Worm (Caenorhabditis elegans) whole organism, late embryonic: Measurements from ENCODE around the gene T28D6.6.

ENCODE experiments used
- C08G9.2 ChIP-seq: sonication (generic microtip); optimal IDR thresholded peaks from 2 replicates; lab custom pipeline; 2016; ENCODE audit warnings: mild to moderate bottlenecking, missing genetic modification characterization, moderate library complexity, missing compliant biosample characterization
- ama-1 ChIP-seq: fragments of 150-350 bp; optimal IDR thresholded peaks from 2 replicates; lab custom pipeline; 2014
- ceh-24 ChIP-seq: sonication (generic microtip); optimal IDR thresholded peaks from 2 replicates; lab custom pipeline; 2016; ENCODE audit warnings: mild to moderate bottlenecking, missing genetic modification characterization, missing compliant biosample characterization
- ceh-31 ChIP-seq: sonication (generic microtip); optimal IDR thresholded peaks from 2 replicates; lab custom pipeline; 2016; ENCODE audit warnings: missing genetic modification characterization, missing compliant biosample characterization
- ceh-34 ChIP-seq: sonication (generic microtip); optimal IDR thresholded peaks from 2 replicates; lab custom pipeline; 2016; ENCODE audit warnings: mild to moderate bottlenecking, missing genetic modification characterization, missing compliant biosample characterization
- dve-1 ChIP-seq: sonication (generic microtip); optimal IDR thresholded peaks from 2 replicates; lab custom pipeline; 2017; ENCODE audit warnings: antibody characterized with exemption, mild to moderate bottlenecking, missing genetic modification characterization, missing compliant biosample characterization
- elt-2 ChIP-seq: sonication (generic microtip); optimal IDR thresholded peaks from 2 replicates; lab custom pipeline; 2016; ENCODE audit warnings: missing genetic modification reagents, missing genetic modification characterization, missing compliant biosample characterization
- fax-1 ChIP-seq: sonication (generic microtip); optimal IDR thresholded peaks from 2 replicates; lab custom pipeline; 2016; ENCODE audit warnings: missing genotype, missing genetic modification characterization, missing compliant biosample characterization
- nhr-11 ChIP-seq: fragments of 150-350 bp; optimal IDR thresholded peaks from 2 replicates; lab custom pipeline; 2014; ENCODE audit warnings: missing biosample characterization, missing genetic modification characterization
- pax-1 ChIP-seq: fragments of 150-350 bp; optimal IDR thresholded peaks from 2 replicates; lab custom pipeline; 2014; ENCODE audit warnings: missing biosample characterization, missing genetic modification characterization
- sdc-2 ChIP-seq: sonication (generic microtip); optimal IDR thresholded peaks from 2 replicates; lab custom pipeline; 2016; ENCODE audit warnings: missing genotype, missing genetic modification characterization, missing compliant biosample characterization
- sox-2 ChIP-seq: fragments of 200-800 bp; sonication (Bioruptor generic); IDR thresholded peaks from 2 replicates; pipeline ENCODE4 v1.3.6; 2022; ENCODE audit warnings: missing genetic modification reagents, missing genetic modification characterization, missing compliant biosample characterization
- sox-4 ChIP-seq: sonication (generic microtip); optimal IDR thresholded peaks from 2 replicates; lab custom pipeline; 2017; ENCODE audit warnings: mild to moderate bottlenecking, missing genetic modification characterization, inconsistent platforms, missing compliant biosample characterization
- unc-86 ChIP-seq: sonication (generic microtip); optimal IDR thresholded peaks from 2 replicates; lab custom pipeline; 2016; ENCODE audit warnings: missing genetic modification characterization, missing compliant biosample characterization

DNA sequence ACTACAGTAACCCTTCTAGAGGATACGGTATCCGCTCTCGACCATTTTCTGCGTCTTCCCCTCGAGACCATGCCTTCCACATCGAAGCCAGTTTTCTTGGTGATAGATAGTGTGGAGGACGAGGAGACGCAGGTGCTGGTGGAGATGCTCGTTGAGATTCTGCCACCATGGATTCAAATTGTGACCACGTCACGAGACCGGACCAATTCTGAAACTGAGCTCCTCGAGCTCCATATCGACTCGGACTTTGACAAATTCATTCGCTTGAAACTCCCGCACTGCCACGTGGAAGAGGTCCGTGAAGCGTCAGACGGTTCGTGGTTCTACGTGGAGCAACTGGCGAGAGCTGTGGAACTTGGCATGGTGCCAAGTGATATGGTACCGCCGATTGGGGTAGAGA lies 18.5 kb upstream of the T28D6.6 start:
- TF ChIP-seq elt-2 (no peak), sox-2 (no peak), C08G9.2 (no peak), ceh-31 (tag; lab: Kevin White, UChicago) (no peak), ceh-24 (tag; lab: Kevin White, UChicago) (no peak), dve-1 (tag; lab: Kevin White, UChicago) (no peak), sox-4 (tag; lab: Kevin White, UChicago) (no peak), unc-86 (tag; lab: Kevin White, UChicago) (no peak), sdc-2 (no peak), ama-1 (lab: Kevin White, UChicago) (no peak), fax-1 (tag; lab: Kevin White, UChicago) (no peak), pax-1 (tag; lab: Kevin White, UChicago) (no peak), ceh-34 (tag; lab: Kevin White, UChicago) (no peak), nhr-11 (tag; lab: Kevin White, UChicago) (no peak)
